Fruit fly (Drosophila melanogaster) whole organism, pupa: ENCODE measurements around the gene CG15461.

Source experiments
- CG10348 ChIP-seq: fragments of 200-800 bp; sonication (Bioruptor generic); IDR thresholded peaks from 2 replicates; pipeline ENCODE4 v1.3.6; 2022; ENCODE audit warnings: missing biosample characterization, missing genetic modification characterization
- CG12605 ChIP-seq: fragments of 200-800 bp; sonication (Bioruptor generic); IDR thresholded peaks from 2 replicates; pipeline ENCODE4 v1.3.6; 2022; ENCODE audit warnings: missing biosample characterization, missing genetic modification characterization
- CG13204 ChIP-seq: fragments of 200-800 bp; sonication (Bioruptor generic); optimal IDR thresholded peaks from 2 replicates; lab custom pipeline; 2018; ENCODE audit warnings: missing biosample characterization, mild to moderate bottlenecking, missing genetic modification characterization, moderate library complexity
- CG14655 ChIP-seq: fragments of 200-800 bp; sonication (Bioruptor generic); optimal IDR thresholded peaks from 3 replicates; lab custom pipeline; 2017; ENCODE audit warnings: mild to moderate bottlenecking, missing biosample characterization, missing genetic modification reagents, missing genetic modification characterization
- CG15710 ChIP-seq: fragments of 200-800 bp; sonication (Bioruptor generic); optimal IDR thresholded peaks from 2 replicates; lab custom pipeline; 2018; ENCODE audit warnings: missing biosample characterization, mild to moderate bottlenecking, missing genetic modification characterization, moderate library complexity
- CG17806 ChIP-seq: fragments of 200-800 bp; sonication (Bioruptor generic); optimal IDR thresholded peaks from 2 replicates; lab custom pipeline; 2018; ENCODE audit warnings: missing biosample characterization, mild to moderate bottlenecking, missing genetic modification characterization, moderate library complexity
- CG32121 ChIP-seq: fragments of 200-800 bp; sonication (Bioruptor generic); IDR thresholded peaks from 2 replicates; pipeline ENCODE4 v1.3.6; 2022; ENCODE audit warnings: missing biosample characterization, missing genetic modification characterization
- CG34367 ChIP-seq: fragments of 200-800 bp; sonication (Bioruptor generic); optimal IDR thresholded peaks from 2 replicates; lab custom pipeline; 2018; ENCODE audit warnings: missing biosample characterization, mild to moderate bottlenecking, missing genetic modification characterization
- CG4496 ChIP-seq: fragments of 200-800 bp; sonication (Bioruptor generic); IDR thresholded peaks from 3 replicates; pipeline ENCODE4 v1.3.6; 2022; ENCODE audit warnings: missing biosample characterization, missing genetic modification characterization
- CG8159 ChIP-seq: fragments of 200-800 bp; sonication (Bioruptor generic); optimal IDR thresholded peaks from 3 replicates; lab custom pipeline; 2018; ENCODE audit warnings: missing biosample characterization, mild to moderate bottlenecking, missing genetic modification characterization, moderate library complexity
- CG8301 ChIP-seq: fragments of 200-800 bp; sonication (Bioruptor generic); optimal IDR thresholded peaks from 2 replicates; lab custom pipeline; 2018; ENCODE audit warnings: missing biosample characterization, mild to moderate bottlenecking, missing genetic modification characterization
- CG9948 ChIP-seq: fragments of 200-800 bp; sonication (Bioruptor generic); optimal IDR thresholded peaks from 2 replicates; lab custom pipeline; 2018; ENCODE audit warnings: missing biosample characterization, mild to moderate bottlenecking, missing genetic modification characterization, moderate library complexity
- D1 ChIP-seq: fragments of 200-800 bp; sonication (Bioruptor generic); optimal IDR thresholded peaks from 2 replicates; lab custom pipeline; 2018; ENCODE audit warnings: missing biosample characterization, mild to moderate bottlenecking, missing genetic modification characterization, moderate library complexity
- EcR ChIP-seq: fragments of 200-800 bp; sonication (Bioruptor generic); optimal IDR thresholded peaks from 3 replicates; lab custom pipeline; 2019; ENCODE audit warnings: missing biosample characterization, missing genetic modification characterization, mild to moderate bottlenecking, moderate library complexity, missing genetic modification reagents
- Ets98B ChIP-seq: fragments of 200-800 bp; sonication (Bioruptor generic); IDR thresholded peaks from 2 replicates; pipeline ENCODE4 v1.3.6; 2022; ENCODE audit warnings: missing biosample characterization, missing genetic modification characterization
- Pif1A ChIP-seq: fragments of 200-800 bp; sonication (Bioruptor generic); optimal IDR thresholded peaks from 3 replicates; lab custom pipeline; 2016; ENCODE audit warnings: missing biosample characterization, missing genetic modification characterization
- Pif1B ChIP-seq: fragments of 200-800 bp; sonication (Bioruptor generic); optimal IDR thresholded peaks from 3 replicates; lab custom pipeline; 2016; ENCODE audit warnings: missing biosample characterization, missing genetic modification characterization
- Snoo ChIP-seq: fragments of 200-800 bp; sonication (Bioruptor generic); optimal IDR thresholded peaks from 3 replicates; lab custom pipeline; 2017; ENCODE audit warnings: missing biosample characterization, mild to moderate bottlenecking, missing genetic modification characterization, inconsistent platforms
- fd96Ca ChIP-seq: fragments of 200-800 bp; sonication (Bioruptor generic); IDR thresholded peaks from 3 replicates; pipeline ENCODE4 v1.3.6; 2022; ENCODE audit warnings: missing biosample characterization, missing genetic modification characterization
- gl ChIP-seq: fragments of 200-800 bp; sonication (Bioruptor generic); optimal IDR thresholded peaks from 2 replicates; lab custom pipeline; 2018; ENCODE audit warnings: missing biosample characterization, mild to moderate bottlenecking, missing genetic modification characterization
- rn ChIP-seq: fragments of 200-800 bp; sonication (Bioruptor generic); IDR thresholded peaks from 2 replicates; pipeline ENCODE4 v1.3.6; 2022; ENCODE audit warnings: missing biosample characterization, missing genetic modification characterization

The CG15461 gene

DNA sequence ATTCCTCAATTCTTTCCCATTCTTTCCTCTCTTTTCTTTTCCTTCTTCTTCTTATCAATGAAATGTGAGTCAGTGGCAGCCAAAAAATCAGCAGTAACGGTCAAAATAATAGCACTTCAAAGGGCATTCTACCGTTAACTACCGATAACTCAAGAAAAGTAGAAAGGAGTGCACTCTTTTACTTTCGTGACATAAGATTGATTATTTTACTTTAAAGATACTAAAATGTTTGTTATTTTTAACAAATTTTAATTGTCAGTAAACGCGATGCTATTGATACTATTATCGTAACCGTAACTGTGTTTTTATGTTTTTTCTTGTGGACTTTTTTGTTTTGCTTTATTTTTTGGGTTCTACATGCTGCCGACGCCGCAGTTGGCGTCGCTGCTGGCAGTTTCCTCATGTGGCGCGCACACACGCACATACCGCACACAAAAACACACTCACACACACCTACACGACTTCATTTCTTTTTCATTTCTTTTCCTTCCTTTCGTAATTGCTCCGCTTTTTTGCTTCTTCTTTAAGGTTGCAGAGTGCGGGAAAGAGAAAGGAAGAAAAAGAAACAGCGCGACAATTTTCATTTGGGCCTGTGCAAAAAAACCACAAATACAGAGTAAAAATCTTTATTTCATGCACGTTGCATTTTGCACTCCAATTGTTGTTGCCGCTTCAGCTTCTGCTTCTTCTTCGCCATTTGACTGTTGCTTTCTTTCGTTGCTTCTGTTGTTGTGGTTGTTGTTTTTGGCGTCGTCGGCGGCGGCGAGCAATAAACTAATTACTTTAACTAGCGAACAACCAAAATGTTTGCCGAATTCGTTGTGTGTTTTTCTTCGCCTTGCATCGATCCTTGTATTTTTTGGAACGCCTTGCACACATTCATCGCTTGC lies 23.8 kb downstream of the CG15461 start:
- TF ChIP-seq CG13204 (GFP tag; lab: Kevin White, UChicago) (no peak), Snoo (tag; lab: Kevin White, UChicago) (peak; percentile 42), fd96Ca (GFP tag; lab: Robert Waterston, UW) (0 out of 3 replicates have a peak, but pooled peaks have one; percentile 32), CG32121 (GFP tag; lab: Robert Waterston, UW) (0 out of 2 replicates have a peak, but pooled peaks have one; percentile 10), Pif1A (GFP tag; lab: Kevin White, UChicago) (peak; percentile 26), CG9948 (tag; lab: Kevin White, UChicago) (no peak)

DNA sequence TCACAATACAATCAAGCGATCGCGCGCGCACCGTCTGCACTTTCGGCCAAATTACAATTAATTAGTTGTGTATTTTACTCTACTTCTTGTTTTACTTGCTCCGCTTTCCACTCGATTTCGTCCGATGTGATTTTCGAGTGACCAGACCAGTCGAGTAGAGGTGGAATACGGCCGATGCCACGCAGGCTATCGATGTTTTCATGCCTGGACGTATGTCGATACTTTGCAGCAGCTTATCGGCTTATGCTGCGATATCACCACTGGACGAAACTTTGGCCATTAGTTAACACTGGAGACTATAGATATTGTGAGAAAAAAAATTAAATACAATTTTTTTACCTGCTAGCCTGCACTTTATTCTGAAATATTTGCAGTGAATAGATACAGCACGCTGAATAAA lies 24.6 kb downstream of the CG15461 start, which contains the start of gene RhoGAP19D:
Gene RhoGAP19D (minus strand): TSS at position 155 of the 400 bp plus-strand sequence.
- TF ChIP-seq CG14655 (GFP tag; lab: Kevin White, UChicago): no peak
- TF ChIP-seq D1: no peak
- peak; percentile 20; the same call in 1 of the 2 replicates for TF ChIP-seq CG12605
- TF ChIP-seq Ets98B (GFP tag; lab: Robert Waterston, UW): peak; percentile 54
- no peak for TF ChIP-seq Snoo (tag; lab: Kevin White, UChicago)
- no peak for TF ChIP-seq Pif1A (GFP tag; lab: Kevin White, UChicago)
- no peak for TF ChIP-seq CG13204 (GFP tag; lab: Kevin White, UChicago)
- TF ChIP-seq CG17806 (tag; lab: Kevin White, UChicago): no peak
- TF ChIP-seq CG4496 (GFP tag; lab: Robert Waterston, UW): peak; percentile 48; the same call in 1 of the 3 replicates
- no peak for TF ChIP-seq CG9948 (tag; lab: Kevin White, UChicago)
- TF ChIP-seq CG8159: no peak
- TF ChIP-seq CG15710: no peak
- peak; percentile 44 for TF ChIP-seq CG32121 (GFP tag; lab: Robert Waterston, UW)
- peak; percentile 60; the same call in 1 of the 3 replicates for TF ChIP-seq fd96Ca (GFP tag; lab: Robert Waterston, UW)
- no peak for TF ChIP-seq gl (tag; lab: Kevin White, UChicago)
- TF ChIP-seq rn (GFP tag; lab: Robert Waterston, UW): no peak
- no peak for TF ChIP-seq Pif1B
- TF ChIP-seq EcR (GFP tag; lab: Kevin White, UChicago): no peak

DNA sequence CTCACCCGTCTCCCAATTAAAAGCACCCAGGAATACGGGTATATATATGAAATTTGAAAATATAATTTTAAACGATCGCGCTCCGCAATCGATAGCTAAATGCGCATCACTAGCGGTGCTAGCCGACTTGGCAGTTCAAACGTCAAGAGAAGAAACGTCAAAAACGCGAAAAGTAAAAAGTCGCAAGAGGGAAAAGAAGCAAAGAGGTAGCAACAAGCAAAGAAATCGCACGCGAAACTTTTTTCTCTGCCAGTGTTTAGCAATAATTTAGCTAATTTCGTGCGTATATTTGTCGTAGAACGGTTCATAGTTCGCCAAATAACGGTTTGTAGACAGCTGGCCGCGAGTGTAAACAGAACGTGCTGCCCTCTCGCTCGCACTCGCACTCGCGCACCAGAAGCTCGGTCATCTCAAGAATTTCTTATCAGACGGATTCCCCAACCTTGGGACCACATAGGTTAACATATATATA lies 25.4 kb downstream of the CG15461 start, which contains the start of gene CG1812:
Gene CG1812 (plus strand): TSS at position 163 of the 472 bp plus-strand sequence.
- TF ChIP-seq rn (GFP tag; lab: Robert Waterston, UW): no peak
- no peak for TF ChIP-seq CG10348
- TF ChIP-seq Pif1B: peak; percentile 24
- peak; percentile 71 for TF ChIP-seq Ets98B (GFP tag; lab: Robert Waterston, UW)
- peak; percentile 27 for TF ChIP-seq Snoo (tag; lab: Kevin White, UChicago)
- TF ChIP-seq CG17806 (tag; lab: Kevin White, UChicago): peak; percentile 24
- TF ChIP-seq CG4496 (GFP tag; lab: Robert Waterston, UW): peak; percentile 81
- no peak for TF ChIP-seq CG13204 (GFP tag; lab: Kevin White, UChicago)
- TF ChIP-seq CG8301 (tag; lab: Kevin White, UChicago): peak; percentile 35
- peak; percentile 48 for TF ChIP-seq CG15710
- TF ChIP-seq EcR (GFP tag; lab: Kevin White, UChicago): peak; percentile 86
- peak; percentile 5 for TF ChIP-seq CG9948 (tag; lab: Kevin White, UChicago)
- TF ChIP-seq CG12605: 0 out of 2 replicates have a peak, but pooled peaks have one; percentile 45
- peak; percentile 55 for TF ChIP-seq CG8159
- TF ChIP-seq gl (tag; lab: Kevin White, UChicago): peak; percentile 44
- peak; percentile 82 for TF ChIP-seq fd96Ca (GFP tag; lab: Robert Waterston, UW)
- no peak for TF ChIP-seq D1
- peak; percentile 38 for TF ChIP-seq CG14655 (GFP tag; lab: Kevin White, UChicago)
- peak; percentile 53 for TF ChIP-seq Pif1A (GFP tag; lab: Kevin White, UChicago)
- TF ChIP-seq CG34367: peak; percentile 33
- peak; percentile 56; the same call in 1 of the 2 replicates for TF ChIP-seq CG32121 (GFP tag; lab: Robert Waterston, UW)

DNA sequence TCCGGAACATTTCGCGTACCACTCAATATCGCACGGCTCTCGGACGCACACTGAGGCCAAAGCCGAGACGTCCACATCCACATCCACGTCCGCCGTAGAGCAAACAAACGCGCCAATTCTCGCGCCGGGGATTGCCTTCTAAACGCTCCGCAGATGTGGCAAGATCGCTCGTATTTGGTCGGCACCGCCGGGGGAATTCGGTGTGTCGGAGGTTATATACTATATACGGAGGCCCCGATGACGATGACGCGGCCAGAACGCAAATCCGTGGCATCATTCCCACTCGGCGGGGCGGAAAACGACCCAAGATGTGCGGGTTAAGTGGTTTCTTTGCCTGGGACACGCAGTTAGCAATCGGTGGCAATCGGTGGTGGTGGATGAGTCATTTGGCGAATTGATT lies 32.2 kb downstream of the CG15461 start:
- TF ChIP-seq CG12605: no peak
- TF ChIP-seq CG14655 (GFP tag; lab: Kevin White, UChicago): no peak
- TF ChIP-seq CG8301 (tag; lab: Kevin White, UChicago): no peak
- no peak for TF ChIP-seq CG9948 (tag; lab: Kevin White, UChicago)
- TF ChIP-seq CG8159: no peak
- no peak for TF ChIP-seq Pif1B
- TF ChIP-seq CG13204 (GFP tag; lab: Kevin White, UChicago): no peak
- TF ChIP-seq Pif1A (GFP tag; lab: Kevin White, UChicago): no peak
- no peak for TF ChIP-seq fd96Ca (GFP tag; lab: Robert Waterston, UW)
- TF ChIP-seq CG32121 (GFP tag; lab: Robert Waterston, UW): no peak
- no peak for TF ChIP-seq D1
- no peak for TF ChIP-seq CG34367
- TF ChIP-seq gl (tag; lab: Kevin White, UChicago): no peak

DNA sequence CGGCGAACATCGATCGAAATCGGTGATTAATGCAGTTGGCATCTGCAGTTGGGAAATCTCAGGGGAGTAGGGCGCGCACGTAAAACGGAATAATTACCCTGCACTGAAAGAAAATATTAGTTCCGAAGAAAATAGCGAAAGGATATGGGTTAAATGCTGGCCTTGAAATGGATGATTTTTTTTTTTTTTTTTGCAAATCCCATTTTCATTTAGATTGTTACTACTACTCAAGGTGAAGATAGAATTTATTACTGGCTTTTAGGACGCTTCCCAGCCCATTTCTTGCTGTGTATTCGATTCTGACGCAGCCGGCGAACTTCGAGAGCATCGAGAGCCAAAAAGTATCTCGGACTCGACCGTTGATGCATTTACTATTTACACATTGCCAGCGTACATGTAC lies 33.1 kb downstream of the CG15461 start:
- no peak for TF ChIP-seq CG10348
- peak; percentile 67 for TF ChIP-seq CG15710
- TF ChIP-seq Snoo (tag; lab: Kevin White, UChicago): peak; percentile 74
- TF ChIP-seq CG9948 (tag; lab: Kevin White, UChicago): peak; percentile 48
- peak; percentile 67 for TF ChIP-seq CG8159
- peak; percentile 82 for TF ChIP-seq fd96Ca (GFP tag; lab: Robert Waterston, UW)
- peak; percentile 55; the same call in 1 of the 2 replicates for TF ChIP-seq CG12605
- no peak for TF ChIP-seq Pif1B
- TF ChIP-seq EcR (GFP tag; lab: Kevin White, UChicago): no peak
- peak; percentile 63 for TF ChIP-seq Pif1A (GFP tag; lab: Kevin White, UChicago)
- TF ChIP-seq D1: no peak
- no peak for TF ChIP-seq CG13204 (GFP tag; lab: Kevin White, UChicago)
- TF ChIP-seq gl (tag; lab: Kevin White, UChicago): no peak
- TF ChIP-seq CG14655 (GFP tag; lab: Kevin White, UChicago): peak; percentile 69
- TF ChIP-seq Ets98B (GFP tag; lab: Robert Waterston, UW): peak; percentile 80
- peak; percentile 57 for TF ChIP-seq CG8301 (tag; lab: Kevin White, UChicago)
- TF ChIP-seq CG32121 (GFP tag; lab: Robert Waterston, UW): peak; percentile 75
- no peak for TF ChIP-seq rn (GFP tag; lab: Robert Waterston, UW)
- TF ChIP-seq CG17806 (tag; lab: Kevin White, UChicago): peak; percentile 52
- TF ChIP-seq CG34367: peak; percentile 59
- TF ChIP-seq CG4496 (GFP tag; lab: Robert Waterston, UW): peak; percentile 86
